Fruit fly (Drosophila melanogaster) whole organism, pupa: ENCODE results near the gene CG13075.

ENCODE experiments used
- CG14655 ChIP-seq: fragments of 200-800 bp; sonication (Bioruptor generic); optimal IDR thresholded peaks from 3 replicates; lab custom pipeline; 2017; ENCODE audit warnings: mild to moderate bottlenecking, missing biosample characterization, missing genetic modification reagents, missing genetic modification characterization
- CG15710 ChIP-seq: fragments of 200-800 bp; sonication (Bioruptor generic); optimal IDR thresholded peaks from 2 replicates; lab custom pipeline; 2018; ENCODE audit warnings: missing biosample characterization, mild to moderate bottlenecking, missing genetic modification characterization, moderate library complexity
- CG8159 ChIP-seq: fragments of 200-800 bp; sonication (Bioruptor generic); optimal IDR thresholded peaks from 3 replicates; lab custom pipeline; 2018; ENCODE audit warnings: missing biosample characterization, mild to moderate bottlenecking, missing genetic modification characterization, moderate library complexity
- CG9948 ChIP-seq: fragments of 200-800 bp; sonication (Bioruptor generic); optimal IDR thresholded peaks from 2 replicates; lab custom pipeline; 2018; ENCODE audit warnings: missing biosample characterization, mild to moderate bottlenecking, missing genetic modification characterization, moderate library complexity
- Pif1B ChIP-seq: fragments of 200-800 bp; sonication (Bioruptor generic); optimal IDR thresholded peaks from 3 replicates; lab custom pipeline; 2016; ENCODE audit warnings: missing biosample characterization, missing genetic modification characterization
- gl ChIP-seq: fragments of 200-800 bp; sonication (Bioruptor generic); optimal IDR thresholded peaks from 2 replicates; lab custom pipeline; 2018; ENCODE audit warnings: missing biosample characterization, mild to moderate bottlenecking, missing genetic modification characterization

CG13075 gene

dm6 chr3L:16132067-16132418 lies 48.2 kb downstream of the CG13075 start:
- no peak for TF ChIP-seq CG9948 (tag; lab: Kevin White, UChicago)
- TF ChIP-seq CG15710: no peak
- no peak for TF ChIP-seq CG14655 (GFP tag; lab: Kevin White, UChicago)
- TF ChIP-seq gl (tag; lab: Kevin White, UChicago): no peak
- TF ChIP-seq Pif1B (GFP tag; lab: Kevin White, UChicago): no peak
- TF ChIP-seq CG8159 (tag; lab: Kevin White, UChicago): no peak
